Worm (Caenorhabditis elegans): Measurements from ENCODE around the gene F54D5.2.

DNA sequence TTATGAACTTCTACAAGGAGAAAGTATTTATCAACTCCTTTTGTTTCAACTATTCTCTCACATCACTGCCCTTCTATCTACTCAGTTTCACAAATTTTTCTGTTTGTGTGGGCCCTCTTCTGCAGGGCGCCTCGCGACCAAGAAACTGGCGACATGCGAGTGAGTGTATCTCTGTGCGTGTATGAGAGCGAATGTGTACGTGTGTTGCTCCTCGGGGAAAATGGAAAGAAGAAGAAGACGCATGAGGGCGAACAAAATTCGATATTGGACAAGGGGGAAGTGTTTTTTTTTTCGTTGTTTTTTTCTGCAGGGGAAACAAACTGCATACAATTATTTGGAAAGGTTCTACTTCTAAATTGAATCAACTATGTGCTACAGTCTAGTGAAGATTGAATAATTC is 48.6 kb downstream of the F54D5.2 start:
- no peak for TF ChIP-seq lin-15B (tag; optimal IDR thresholded peaks at IDR 0.05)
- TF ChIP-seq ztf-11 (tag; optimal IDR thresholded peaks at IDR 0.05), result no peak
- TF ChIP-seq ama-1 (optimal IDR thresholded peaks at IDR 0.05), result no peak
- TF ChIP-seq madf-5 (GFP tag; IDR thresholded peaks at IDR 0.05), result no peak
- TF ChIP-seq ZK546.5 (tag; optimal IDR thresholded peaks at IDR 0.05), result no peak
- TF ChIP-seq unc-62 (GFP tag; optimal IDR thresholded peaks at IDR 0.05 in 1 of 2), result no peak
- no peak for TF ChIP-seq unc-62 (tag; optimal IDR thresholded peaks at IDR 0.05)
- no peak for TF ChIP-seq ztf-7 (tag; optimal IDR thresholded peaks at IDR 0.05)
- no peak for TF ChIP-seq snpc-1.2 (GFP tag; IDR thresholded peaks at IDR 0.05)
- TF ChIP-seq F49E8.2 (tag; optimal IDR thresholded peaks at IDR 0.05; ENCODE audit: borderline replicate concordance), result no peak
- TF ChIP-seq Y48G9A.11 (GFP tag; IDR thresholded peaks at IDR 0.05), result no peak
- no peak for TF ChIP-seq unc-39 (tag; optimal IDR thresholded peaks at IDR 0.05)
